Worm (Caenorhabditis elegans) whole organism, young adult: ENCODE data around the gene F11A10.6.

Experiments used
- B0019.2 ChIP-seq: fragments of 200-800 bp; sonication (Bioruptor generic); conservative IDR thresholded peaks from 2 replicates; pipeline ENCODE4 v1.3.6; 2022; ENCODE audit warnings: missing genetic modification reagents, missing genetic modification characterization, missing compliant biosample characterization
- D2030.7 ChIP-seq: fragments of 200-800 bp; sonication (Bioruptor generic); IDR thresholded peaks from 2 replicates; pipeline ENCODE4 v1.3.6; 2022; ENCODE audit warnings: missing genetic modification reagents, missing genetic modification characterization, missing compliant biosample characterization
- F39B2.1 ChIP-seq: fragments of 200-800 bp; sonication (Bioruptor generic); IDR thresholded peaks from 2 replicates; pipeline ENCODE4 v1.3.6; 2022; ENCODE audit warnings: missing genetic modification reagents, missing genetic modification characterization, missing compliant biosample characterization
- F49E8.2 ChIP-seq: sonication (generic microtip); optimal IDR thresholded peaks from 3 replicates; lab custom pipeline; 2017; ENCODE audit warnings: missing genetic modification characterization, mild to moderate bottlenecking, missing compliant biosample characterization, antibody characterized with exemption, moderate library complexity; ENCODE audit not compliant: insufficient read depth
- F57A8.1 ChIP-seq: fragments of 200-800 bp; sonication (Bioruptor generic); optimal IDR thresholded peaks from 2 replicates; lab custom pipeline; 2018; ENCODE audit warnings: mild to moderate bottlenecking, missing genetic modification characterization, moderate library complexity, missing compliant biosample characterization
- F57C9.4 ChIP-seq: sonication (generic microtip); optimal IDR thresholded peaks from 2 replicates; lab custom pipeline; 2017; ENCODE audit warnings: mild to moderate bottlenecking, missing genetic modification characterization, missing compliant biosample characterization
- K11D2.4 ChIP-seq: fragments of 200-800 bp; sonication (Bioruptor generic); IDR thresholded peaks from 2 replicates; pipeline ENCODE4 v1.3.6; 2022; ENCODE audit warnings: missing genetic modification reagents, missing genetic modification characterization, missing compliant biosample characterization
- T07F8.4 ChIP-seq: sonication (generic microtip); optimal IDR thresholded peaks from 2 replicates; lab custom pipeline; 2016; ENCODE audit warnings: mild to moderate bottlenecking, missing genetic modification characterization, moderate library complexity, missing compliant biosample characterization
- Y53G8AR.9 ChIP-seq: fragments of 200-800 bp; sonication (Bioruptor generic); conservative IDR thresholded peaks from 2 replicates; pipeline ENCODE4 v1.3.6; 2022; ENCODE audit warnings: missing genetic modification reagents, missing genetic modification characterization, missing compliant biosample characterization
- Y67H2A.10 ChIP-seq: fragments of 200-800 bp; sonication (Bioruptor generic); conservative IDR thresholded peaks from 2 replicates; pipeline ENCODE4 v1.3.6; 2022; ENCODE audit warnings: missing genetic modification reagents, missing genetic modification characterization, missing compliant biosample characterization
- Y95B8A.8 ChIP-seq: fragments of 200-800 bp; sonication (Bioruptor generic); IDR thresholded peaks from 2 replicates; pipeline ENCODE4 v1.3.6; 2022; ENCODE audit warnings: missing genetic modification reagents, missing genetic modification characterization, missing compliant biosample characterization
- aptf-2 ChIP-seq: fragments of 200-800 bp; sonication (Bioruptor generic); conservative IDR thresholded peaks from 2 replicates; pipeline ENCODE4 v1.3.6; 2022; ENCODE audit warnings: missing genetic modification reagents, missing genetic modification characterization, missing compliant biosample characterization
- aptf-3 ChIP-seq: fragments of 200-800 bp; sonication (Bioruptor generic); IDR thresholded peaks from 2 replicates; pipeline ENCODE4 v1.3.6; 2022; ENCODE audit warnings: missing genetic modification characterization, missing compliant biosample characterization
- athp-1 ChIP-seq: sonication (generic microtip); optimal IDR thresholded peaks from 2 replicates; lab custom pipeline; 2017; ENCODE audit warnings: mild to moderate bottlenecking, missing genetic modification characterization, missing compliant biosample characterization
- attf-5 ChIP-seq: fragments of 200-800 bp; sonication (Bioruptor generic); optimal IDR thresholded peaks from 2 replicates; lab custom pipeline; 2018; ENCODE audit warnings: mild to moderate bottlenecking, missing genetic modification characterization, missing compliant biosample characterization
- attf-6 ChIP-seq: fragments of 200-800 bp; sonication (Bioruptor generic); IDR thresholded peaks from 2 replicates; pipeline ENCODE4 v1.3.6; 2022; ENCODE audit warnings: missing genetic modification reagents, missing genetic modification characterization, missing compliant biosample characterization
- bed-1 ChIP-seq: fragments of 200-800 bp; sonication (Bioruptor generic); IDR thresholded peaks from 2 replicates; pipeline ENCODE4 v1.3.6; 2022; ENCODE audit warnings: missing genetic modification reagents, missing genetic modification characterization, missing compliant biosample characterization
- cebp-1 ChIP-seq, 2 experiments: fragments of 200-800 bp in 1 of 2; sonication (Bioruptor generic) in 1 of 2; sonication (generic microtip) in 1 of 2; IDR thresholded peaks in 1 of 2; optimal IDR thresholded peaks in 1 of 2; 2 replicates each; pipeline versions ENCODE4 v1.3.6 to Lab custom; 2017 to 2022; ENCODE audit warnings: missing compliant biosample characterization in 2 of 2, missing genetic modification characterization in 2 of 2, mild to moderate bottlenecking in 1 of 2, missing genetic modification reagents in 1 of 2, moderate library complexity in 1 of 2
- ceh-27 ChIP-seq: fragments of 200-800 bp; sonication (Bioruptor generic); optimal IDR thresholded peaks from 2 replicates; lab custom pipeline; 2018; ENCODE audit warnings: mild to moderate bottlenecking, missing genetic modification characterization, moderate library complexity, missing compliant biosample characterization
- egrh-3 ChIP-seq: fragments of 200-800 bp; sonication (Bioruptor generic); IDR thresholded peaks from 2 replicates; pipeline ENCODE4 v1.3.6; 2022; ENCODE audit warnings: missing genetic modification reagents, missing genetic modification characterization, missing compliant biosample characterization
- ekl-4 ChIP-seq: fragments of 200-800 bp; sonication (Bioruptor generic); IDR thresholded peaks from 2 replicates; pipeline ENCODE4 v1.3.6; 2022; ENCODE audit warnings: missing genetic modification reagents, missing genetic modification characterization, missing compliant biosample characterization
- ets-4 ChIP-seq: fragments of 200-800 bp; sonication (Bioruptor generic); optimal IDR thresholded peaks from 2 replicates; lab custom pipeline; 2018; ENCODE audit warnings: mild to moderate bottlenecking, missing genetic modification characterization, missing compliant biosample characterization
- hrde-1 ChIP-seq: sonication (generic microtip); optimal IDR thresholded peaks from 2 replicates; lab custom pipeline; 2016; ENCODE audit warnings: missing genetic modification characterization, mild to moderate bottlenecking, missing compliant biosample characterization, moderate library complexity, missing genotype, missing genetic modification reagents, borderline replicate concordance
- hsf-1 ChIP-seq: fragments of 200-800 bp; sonication (Bioruptor generic); IDR thresholded peaks from 2 replicates; pipeline ENCODE4 v1.3.6; 2022; ENCODE audit warnings: missing genetic modification reagents, missing genetic modification characterization, missing compliant biosample characterization
- lir-1 ChIP-seq: fragments of 200-800 bp; sonication (Bioruptor generic); conservative IDR thresholded peaks from 2 replicates; pipeline ENCODE4 v1.3.6; 2022; ENCODE audit warnings: missing genetic modification reagents, missing genetic modification characterization, missing compliant biosample characterization
- lsl-1 ChIP-seq: fragments of 200-800 bp; sonication (Bioruptor generic); optimal IDR thresholded peaks from 2 replicates; lab custom pipeline; 2018; ENCODE audit warnings: mild to moderate bottlenecking, missing genetic modification characterization, moderate library complexity, missing compliant biosample characterization
- madf-3 ChIP-seq: fragments of 200-800 bp; sonication (Bioruptor generic); IDR thresholded peaks from 2 replicates; pipeline ENCODE4 v1.3.6; 2022; ENCODE audit warnings: missing genetic modification reagents, missing genetic modification characterization, missing compliant biosample characterization
- madf-6 ChIP-seq: fragments of 200-800 bp; sonication (Bioruptor generic); IDR thresholded peaks from 2 replicates; pipeline ENCODE4 v1.3.6; 2022; ENCODE audit warnings: missing genetic modification reagents, missing genetic modification characterization, missing compliant biosample characterization
- mcd-1 ChIP-seq: fragments of 200-800 bp; sonication (Bioruptor generic); IDR thresholded peaks from 2 replicates; pipeline ENCODE4 v1.3.6; 2022; ENCODE audit warnings: missing genetic modification reagents, missing genetic modification characterization, missing compliant biosample characterization
- mes-4 ChIP-seq: sonication (generic microtip); optimal IDR thresholded peaks from 2 replicates; lab custom pipeline; 2016; ENCODE audit warnings: missing genotype, missing genetic modification characterization, missing compliant biosample characterization
- nhr-120 ChIP-seq: fragments of 200-800 bp; sonication (Bioruptor generic); IDR thresholded peaks from 2 replicates; pipeline ENCODE4 v1.3.6; 2022; ENCODE audit warnings: missing genetic modification characterization, missing compliant biosample characterization
- nhr-179 ChIP-seq: sonication (generic microtip); optimal IDR thresholded peaks from 2 replicates; lab custom pipeline; 2016; ENCODE audit warnings: mild to moderate bottlenecking, missing genetic modification characterization, missing compliant biosample characterization
- pbrm-1 ChIP-seq: fragments of 200-800 bp; sonication (Bioruptor generic); IDR thresholded peaks from 2 replicates; pipeline ENCODE4 v1.3.6; 2022; ENCODE audit warnings: missing genetic modification reagents, missing genetic modification characterization, missing compliant biosample characterization
- rcor-1 ChIP-seq: fragments of 200-800 bp; sonication (Bioruptor generic); IDR thresholded peaks from 2 replicates; pipeline ENCODE4 v1.3.6; 2022; ENCODE audit warnings: missing genetic modification reagents, missing genetic modification characterization, missing compliant biosample characterization
- rec-8 ChIP-seq, 2 experiments: sonication (generic microtip); optimal IDR thresholded peaks; 2 replicates each; lab custom pipeline; 2016; ENCODE audit warnings: mild to moderate bottlenecking in 2 of 2, missing genetic modification characterization in 2 of 2, missing genetic modification reagents in 2 of 2, missing genotype in 2 of 2, missing biosample characterization in 1 of 2, missing compliant biosample characterization in 1 of 2, moderate library complexity in 1 of 2
- repo-1 ChIP-seq: sonication (generic microtip); optimal IDR thresholded peaks from 2 replicates; lab custom pipeline; 2017; ENCODE audit warnings: mild to moderate bottlenecking, missing genetic modification characterization, missing compliant biosample characterization
- rpc-1 ChIP-seq, 2 experiments: fragments of 150-350 bp in 1 of 2; sonication (generic microtip) in 1 of 2; optimal IDR thresholded peaks; 2 replicates each; lab custom pipeline; 2014 to 2018; ENCODE audit warnings: missing biosample characterization in 1 of 2, missing genetic modification characterization in 1 of 2, missing genetic modification reagents in 1 of 2, missing genotype in 1 of 2
- sdz-38 ChIP-seq: sonication (generic microtip); optimal IDR thresholded peaks from 2 replicates; lab custom pipeline; 2016; ENCODE audit warnings: missing genotype, missing genetic modification characterization, missing compliant biosample characterization
- snpc-1.1 ChIP-seq: sonication (generic microtip); optimal IDR thresholded peaks from 2 replicates; lab custom pipeline; 2017; ENCODE audit warnings: missing genetic modification characterization, mild to moderate bottlenecking, missing compliant biosample characterization, antibody characterized with exemption, moderate library complexity, missing genotype, missing genetic modification reagents; ENCODE audit not compliant: insufficient read depth
- zfh-2 ChIP-seq: fragments of 200-800 bp; sonication (Bioruptor generic); conservative IDR thresholded peaks from 2 replicates; pipeline ENCODE4 v1.3.6; 2022; ENCODE audit warnings: missing genetic modification reagents, missing genetic modification characterization, missing compliant biosample characterization
- ztf-22 ChIP-seq: fragments of 200-800 bp; sonication (Bioruptor generic); optimal IDR thresholded peaks from 2 replicates; lab custom pipeline; 2018; ENCODE audit warnings: mild to moderate bottlenecking, missing genetic modification characterization, moderate library complexity, missing compliant biosample characterization
- ztf-25 ChIP-seq: fragments of 200-800 bp; sonication (Bioruptor generic); IDR thresholded peaks from 2 replicates; pipeline ENCODE4 v1.3.6; 2022; ENCODE audit warnings: missing genetic modification reagents, missing genetic modification characterization, missing compliant biosample characterization
- ztf-26 ChIP-seq: sonication (generic microtip); optimal IDR thresholded peaks from 2 replicates; lab custom pipeline; 2017; ENCODE audit warnings: missing genetic modification characterization, missing compliant biosample characterization
- ztf-6 ChIP-seq: fragments of 200-800 bp; sonication (Bioruptor generic); IDR thresholded peaks from 2 replicates; pipeline ENCODE4 v1.3.6; 2022; ENCODE audit warnings: missing genetic modification reagents, missing genetic modification characterization, missing compliant biosample characterization

The F11A10.6 gene

ce11 chrIV:12126740-12127472, 37.5 kb upstream of the F11A10.6 start (continued):
- TF ChIP-seq T07F8.4 (tag; lab: Kevin White, UChicago): no peak
- no peak for TF ChIP-seq F57C9.4
- TF ChIP-seq nhr-179 (tag; lab: Kevin White, UChicago): no peak
- TF ChIP-seq mes-4 (tag; lab: Kevin White, UChicago): no peak
- TF ChIP-seq rec-8 (tag; optimal IDR thresholded peaks at IDR 0.05; lab: Kevin White, UChicago): no peak
- TF ChIP-seq snpc-1.1 (tag; lab: Kevin White, UChicago): no peak
- TF ChIP-seq rpc-1 (optimal IDR thresholded peaks at IDR 0.05; lab: Kevin White, UChicago): no peak
- TF ChIP-seq rpc-1 (tag; optimal IDR thresholded peaks at IDR 0.05; lab: Kevin White, UChicago): no peak
- no peak for TF ChIP-seq ceh-27 (GFP tag; lab: Kevin White, UChicago)
- peak; percentile 90 for TF ChIP-seq lsl-1 (GFP tag; lab: Kevin White, UChicago)
- TF ChIP-seq ztf-22 (GFP tag; lab: Kevin White, UChicago): no peak
- TF ChIP-seq rcor-1: no peak
- TF ChIP-seq sdz-38: no peak
- TF ChIP-seq B0019.2: no peak
- TF ChIP-seq ztf-25: no peak
- TF ChIP-seq D2030.7 (GFP tag; lab: Robert Waterston, UW): peak; percentile 33; the same call in 1 of the 2 replicates
- TF ChIP-seq aptf-2 (GFP tag; lab: Robert Waterston, UW): no peak
- TF ChIP-seq pbrm-1: no peak
- TF ChIP-seq mcd-1 (GFP tag; lab: Robert Waterston, UW): no peak
- peak; percentile 18 for TF ChIP-seq F49E8.2
- no peak for TF ChIP-seq bed-1 (GFP tag; lab: Robert Waterston, UW)
- no peak for TF ChIP-seq F57A8.1 (GFP tag; lab: Kevin White, UChicago)
- TF ChIP-seq lir-1 (GFP tag; lab: Robert Waterston, UW): no peak
- no peak for TF ChIP-seq ztf-26 (tag; lab: Kevin White, UChicago)
- TF ChIP-seq aptf-3 (GFP tag; lab: Robert Waterston, UW): no peak
- TF ChIP-seq madf-6: peak; percentile 74
- no peak for TF ChIP-seq K11D2.4 (GFP tag; lab: Robert Waterston, UW)
- no peak for TF ChIP-seq ztf-6

ce11 chrIV:12124314-12125084, 35.0 kb upstream of the F11A10.6 start, which contains the start of gene dhhc-6:
dhhc-6 (plus strand) TSS chrIV:12124952.
- TF ChIP-seq Y53G8AR.9 (0 out of 2 replicates have a peak, but pooled peaks have one; percentile 18), repo-1 (tag; lab: Kevin White, UChicago) (no peak), cebp-1 (GFP tag; IDR thresholded peaks at IDR 0.05; lab: Robert Waterston, UW) (no peak), cebp-1 (tag; optimal IDR thresholded peaks at IDR 0.05; lab: Kevin White, UChicago) (peak; percentile 6), ekl-4 (GFP tag; lab: Robert Waterston, UW) (0 out of 2 replicates have a peak, but pooled peaks have one; percentile 27), attf-6 (GFP tag; lab: Robert Waterston, UW) (0 out of 2 replicates have a peak, but pooled peaks have one; percentile 43), athp-1 (tag; lab: Kevin White, UChicago) (peak; percentile 5), hsf-1 (0 out of 2 replicates have a peak, but pooled peaks have one; percentile 30), ets-4 (GFP tag; lab: Kevin White, UChicago) (no peak), egrh-3 (GFP tag; lab: Robert Waterston, UW) (peak; percentile 56; the same call in 1 of the 2 replicates), bed-1 (GFP tag; lab: Robert Waterston, UW) (no peak), madf-3 (GFP tag; lab: Robert Waterston, UW) (peak; percentile 84), Y67H2A.10 (GFP tag; lab: Robert Waterston, UW) (no peak), ztf-26 (tag; lab: Kevin White, UChicago) (no peak), F39B2.1 (GFP tag; lab: Robert Waterston, UW) (no peak), attf-5 (no peak), hrde-1 (tag; lab: Kevin White, UChicago) (peak; percentile 40), madf-6 (peak; percentile 19; the same call in 1 of the 2 replicates), Y95B8A.8 (GFP tag; lab: Robert Waterston, UW) (peak; percentile 58; the same call in 1 of the 2 replicates), nhr-120 (GFP tag; lab: Robert Waterston, UW) (no peak), zfh-2 (GFP tag; lab: Robert Waterston, UW) (peak; percentile 70)
